Worm (Caenorhabditis elegans) whole organism, midembryonic: Measurements from ENCODE around the gene srd-34.

Experiments
- T22C8.4 ChIP-seq: fragments of 200-800 bp; sonication (Bioruptor generic); IDR thresholded peaks from 2 replicates; pipeline ENCODE4 v1.3.6; 2022; ENCODE audit warnings: missing genetic modification characterization, missing compliant biosample characterization
- cog-1 ChIP-seq: sonication (generic microtip); optimal IDR thresholded peaks from 2 replicates; lab custom pipeline; 2016; ENCODE audit warnings: missing genetic modification characterization, missing compliant biosample characterization
- flt-1 ChIP-seq: fragments of 200-800 bp; sonication (Bioruptor generic); IDR thresholded peaks from 2 replicates; pipeline ENCODE4 v1.3.6; 2022; ENCODE audit warnings: missing genetic modification characterization, missing compliant biosample characterization
- klf-2 ChIP-seq: fragments of 200-800 bp; sonication (Bioruptor generic); conservative IDR thresholded peaks from 2 replicates; pipeline ENCODE4 v1.3.6; 2022; ENCODE audit warnings: missing genetic modification reagents, missing genetic modification characterization, missing compliant biosample characterization
- med-1 ChIP-seq: sonication (generic microtip); optimal IDR thresholded peaks from 2 replicates; lab custom pipeline; 2017; ENCODE audit warnings: missing genetic modification characterization, mild to moderate bottlenecking, missing compliant biosample characterization, antibody characterized with exemption, missing genetic modification reagents; ENCODE audit not compliant: insufficient read depth
- ref-1 ChIP-seq: fragments of 200-800 bp; sonication (Bioruptor generic); conservative IDR thresholded peaks from 2 replicates; pipeline ENCODE4 v1.3.6; 2022; ENCODE audit warnings: missing genetic modification reagents, missing genetic modification characterization, missing compliant biosample characterization
- tab-1 ChIP-seq: fragments of 200-800 bp; sonication (Bioruptor generic); IDR thresholded peaks from 2 replicates; pipeline ENCODE4 v1.3.6; 2022; ENCODE audit warnings: missing genetic modification characterization, missing compliant biosample characterization
- ztf-23 ChIP-seq: fragments of 200-800 bp; sonication (Bioruptor generic); IDR thresholded peaks from 2 replicates; pipeline ENCODE4 v1.3.6; 2022; ENCODE audit warnings: missing genetic modification reagents, missing genetic modification characterization, missing compliant biosample characterization
- ztf-29 ChIP-seq: fragments of 200-800 bp; sonication (Bioruptor generic); IDR thresholded peaks from 2 replicates; pipeline ENCODE4 v1.3.6; 2022; ENCODE audit warnings: missing genetic modification reagents, missing genetic modification characterization, missing compliant biosample characterization

Gene srd-34

ce11 chrV:10539114-10539513 is 9.8 kb downstream of the srd-34 start, which contains the start of gene F25D1.8:
Gene F25D1.8, plus strand, starts transcription at chrV:10539414.
- TF ChIP-seq ztf-23 (GFP tag; lab: Robert Waterston, UW): no peak
- no peak for TF ChIP-seq ztf-29 (GFP tag; lab: Robert Waterston, UW)
- no peak for TF ChIP-seq tab-1 (GFP tag; lab: Robert Waterston, UW)
- TF ChIP-seq cog-1 (tag; lab: Kevin White, UChicago): no peak
- TF ChIP-seq med-1: no peak
- no peak for TF ChIP-seq klf-2
- TF ChIP-seq flt-1 (GFP tag; lab: Robert Waterston, UW): no peak
- no peak for TF ChIP-seq T22C8.4 (GFP tag; lab: Robert Waterston, UW)
- TF ChIP-seq ref-1 (GFP tag; lab: Robert Waterston, UW): no peak

- TF ChIP-seq cog-1 (tag; lab: Kevin White, UChicago) (peak; percentile 58), med-1 (peak; percentile 1), klf-2 (no peak), ztf-23 (GFP tag; lab: Robert Waterston, UW) (peak; percentile 94), ref-1 (GFP tag; lab: Robert Waterston, UW) (no peak)
Measured at ce11 chrV:10536808-10537207, 12.1 kb downstream of the srd-34 start.

ce11 chrV:10536095-10536691 is 12.7 kb downstream of the srd-34 start, which contains the start of gene ppm-1.A:
Gene ppm-1.A, minus strand, starts transcription at chrV:10536388.
- no peak for TF ChIP-seq ztf-29 (GFP tag; lab: Robert Waterston, UW)
- TF ChIP-seq klf-2: no peak
- no peak for TF ChIP-seq flt-1 (GFP tag; lab: Robert Waterston, UW)
- no peak for TF ChIP-seq tab-1 (GFP tag; lab: Robert Waterston, UW)
- no peak for TF ChIP-seq ztf-23 (GFP tag; lab: Robert Waterston, UW)
- TF ChIP-seq med-1: no peak
- TF ChIP-seq T22C8.4 (GFP tag; lab: Robert Waterston, UW): no peak
- no peak for TF ChIP-seq ref-1 (GFP tag; lab: Robert Waterston, UW)
- TF ChIP-seq cog-1 (tag; lab: Kevin White, UChicago): no peak

ce11 chrV:10535325-10535724 is 13.6 kb downstream of the srd-34 start:
- no peak for TF ChIP-seq T22C8.4 (GFP tag; lab: Robert Waterston, UW)
- TF ChIP-seq ztf-29 (GFP tag; lab: Robert Waterston, UW): no peak
- TF ChIP-seq ztf-23 (GFP tag; lab: Robert Waterston, UW): no peak
- no peak for TF ChIP-seq cog-1 (tag; lab: Kevin White, UChicago)
- TF ChIP-seq ref-1 (GFP tag; lab: Robert Waterston, UW): no peak
- TF ChIP-seq med-1: no peak
- no peak for TF ChIP-seq tab-1 (GFP tag; lab: Robert Waterston, UW)
- no peak for TF ChIP-seq klf-2
- no peak for TF ChIP-seq flt-1 (GFP tag; lab: Robert Waterston, UW)

- no peak for TF ChIP-seq tab-1 (GFP tag; lab: Robert Waterston, UW)
- no peak for TF ChIP-seq cog-1 (tag; lab: Kevin White, UChicago)
- no peak for TF ChIP-seq med-1
- no peak for TF ChIP-seq ztf-29 (GFP tag; lab: Robert Waterston, UW)
- no peak for TF ChIP-seq flt-1 (GFP tag; lab: Robert Waterston, UW)
- TF ChIP-seq ztf-23 (GFP tag; lab: Robert Waterston, UW): no peak
- no peak for TF ChIP-seq klf-2
- TF ChIP-seq T22C8.4 (GFP tag; lab: Robert Waterston, UW): no peak
- no peak for TF ChIP-seq ref-1 (GFP tag; lab: Robert Waterston, UW)
Measured at ce11 chrV:10532725-10533124, 16.2 kb downstream of the srd-34 start, which contains the start of gene txt-10. Gene txt-10, minus strand, starts transcription at chrV:10532825.

ce11 chrV:10529600-10529999 is 19.3 kb downstream of the srd-34 start:
- TF ChIP-seq ztf-23 (GFP tag; lab: Robert Waterston, UW) (no peak), cog-1 (tag; lab: Kevin White, UChicago) (no peak), ztf-29 (GFP tag; lab: Robert Waterston, UW) (no peak), flt-1 (GFP tag; lab: Robert Waterston, UW) (no peak), ref-1 (GFP tag; lab: Robert Waterston, UW) (no peak), med-1 (no peak), tab-1 (GFP tag; lab: Robert Waterston, UW) (no peak), klf-2 (no peak), T22C8.4 (GFP tag; lab: Robert Waterston, UW) (no peak)

- no peak for TF ChIP-seq ztf-29 (GFP tag; lab: Robert Waterston, UW)
- no peak for TF ChIP-seq flt-1 (GFP tag; lab: Robert Waterston, UW)
- no peak for TF ChIP-seq med-1
- no peak for TF ChIP-seq klf-2
Measured at ce11 chrV:10528500-10528899, 20.4 kb downstream of the srd-34 start, which contains the start of gene F25D1.3. Gene F25D1.3, plus strand, starts transcription at chrV:10528724.

- no peak for TF ChIP-seq T22C8.4 (GFP tag; lab: Robert Waterston, UW)
- TF ChIP-seq tab-1 (GFP tag; lab: Robert Waterston, UW): no peak
- no peak for TF ChIP-seq ztf-29 (GFP tag; lab: Robert Waterston, UW)
- no peak for TF ChIP-seq ztf-23 (GFP tag; lab: Robert Waterston, UW)
- peak; percentile 79; the same call in 1 of the 2 replicates for TF ChIP-seq flt-1 (GFP tag; lab: Robert Waterston, UW)
- 0 out of 2 replicates have a peak, but pooled peaks have one; percentile 27 for TF ChIP-seq klf-2
- TF ChIP-seq cog-1 (tag; lab: Kevin White, UChicago): peak; percentile 3
- TF ChIP-seq ref-1 (GFP tag; lab: Robert Waterston, UW): no peak
- TF ChIP-seq med-1: no peak
Measured at ce11 chrV:10525902-10526301, 23.0 kb downstream of the srd-34 start, which contains the start of the genes C35A5.8 and hda-11. Gene C35A5.8, minus strand, starts transcription at chrV:10525908. Gene hda-11, plus strand, starts transcription at chrV:10526184.

ce11 chrV:10516702-10517101 is 32.2 kb downstream of the srd-34 start:
- TF ChIP-seq cog-1 (tag; lab: Kevin White, UChicago): no peak
- TF ChIP-seq flt-1 (GFP tag; lab: Robert Waterston, UW): no peak
- no peak for TF ChIP-seq T22C8.4 (GFP tag; lab: Robert Waterston, UW)
- no peak for TF ChIP-seq klf-2
- no peak for TF ChIP-seq tab-1 (GFP tag; lab: Robert Waterston, UW)
- TF ChIP-seq ztf-29 (GFP tag; lab: Robert Waterston, UW): no peak
- no peak for TF ChIP-seq ref-1 (GFP tag; lab: Robert Waterston, UW)
